Worm (Caenorhabditis elegans) whole organism, early embryonic: ENCODE results near the gene vha-2.

ENCODE experiments used
- aly-1 ChIP-seq: sonication (generic microtip); optimal IDR thresholded peaks from 2 replicates; lab custom pipeline; 2016; ENCODE audit warnings: missing genetic modification characterization, missing compliant biosample characterization
- ama-1 ChIP-seq: fragments of 150-350 bp; optimal IDR thresholded peaks from 2 replicates; lab custom pipeline; 2014
- flt-1 ChIP-seq: fragments of 200-800 bp; sonication (Bioruptor generic); IDR thresholded peaks from 2 replicates; pipeline ENCODE4 v1.3.6; 2022; ENCODE audit warnings: missing genetic modification characterization, missing compliant biosample characterization
- hmbx-1 ChIP-seq: sonication (generic microtip); optimal IDR thresholded peaks from 2 replicates; lab custom pipeline; 2016; ENCODE audit warnings: mild to moderate bottlenecking, missing genetic modification characterization, missing compliant biosample characterization
- hmg-4 ChIP-seq: fragments of 200-800 bp; sonication (Bioruptor generic); optimal IDR thresholded peaks from 2 replicates; lab custom pipeline; 2018; ENCODE audit warnings: mild to moderate bottlenecking, missing genetic modification characterization, missing compliant biosample characterization
- hnd-1 ChIP-seq: sonication (generic microtip); optimal IDR thresholded peaks from 2 replicates; lab custom pipeline; 2016; ENCODE audit warnings: missing genetic modification characterization, missing compliant biosample characterization
- pes-1 ChIP-seq: fragments of 200-800 bp; sonication (Bioruptor generic); IDR thresholded peaks from 2 replicates; pipeline ENCODE4 v1.3.6; 2022; ENCODE audit warnings: missing genetic modification reagents, missing genetic modification characterization, missing compliant biosample characterization
- scrt-1 ChIP-seq: fragments of 200-800 bp; sonication (Bioruptor generic); IDR thresholded peaks from 2 replicates; pipeline ENCODE4 v1.3.6; 2022; ENCODE audit warnings: missing genetic modification characterization, missing compliant biosample characterization
- sea-1 ChIP-seq: fragments of 200-800 bp; sonication (Bioruptor generic); conservative IDR thresholded peaks from 2 replicates; pipeline ENCODE4 v1.3.6; 2022; ENCODE audit warnings: missing genetic modification characterization, missing compliant biosample characterization
- tbx-11 ChIP-seq: fragments of 200-800 bp; sonication (Bioruptor generic); IDR thresholded peaks from 2 replicates; pipeline ENCODE4 v1.3.6; 2022; ENCODE audit warnings: missing genetic modification characterization, missing compliant biosample characterization
- tbx-37 ChIP-seq: fragments of 200-800 bp; sonication (Bioruptor generic); conservative IDR thresholded peaks from 2 replicates; pipeline ENCODE4 v1.3.6; 2022; ENCODE audit warnings: missing genetic modification reagents, missing genetic modification characterization, missing compliant biosample characterization
- tra-4 ChIP-seq: sonication (generic microtip); optimal IDR thresholded peaks from 2 replicates; lab custom pipeline; 2017; ENCODE audit warnings: missing genetic modification characterization, missing compliant biosample characterization

DNA sequence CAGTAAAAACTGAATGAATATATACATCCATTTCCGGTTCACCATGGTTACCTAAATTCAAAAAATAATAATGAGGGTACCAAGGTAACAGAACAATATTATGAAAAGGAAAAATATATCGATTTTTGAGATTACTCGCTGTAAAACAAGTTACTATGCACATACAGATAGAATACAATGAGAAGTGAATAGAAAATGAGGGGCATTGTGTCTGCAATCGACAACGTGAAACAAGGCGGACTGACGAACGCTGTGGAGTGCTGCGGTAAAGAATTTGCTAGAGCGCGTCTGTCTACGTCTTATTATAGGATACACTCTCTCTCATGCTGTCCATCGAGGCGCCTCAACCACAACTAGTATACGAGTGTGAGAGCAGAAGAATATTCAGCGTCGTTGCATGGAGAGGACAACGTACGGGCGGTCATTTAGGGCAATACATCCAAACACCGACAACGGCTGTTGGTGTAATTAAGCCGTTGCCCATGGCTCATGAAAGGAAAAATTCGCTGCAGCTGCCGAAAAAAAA is 35.2 kb downstream of the vha-2 start, which contains the start of gene cnx-1:
- TF ChIP-seq ama-1 (lab: Kevin White, UChicago) (no peak), pes-1 (GFP tag; lab: Robert Waterston, UW) (no peak), hnd-1 (tag; lab: Kevin White, UChicago) (no peak), tbx-37 (no peak), hmbx-1 (tag; lab: Kevin White, UChicago) (no peak), scrt-1 (GFP tag; lab: Robert Waterston, UW) (no peak), flt-1 (no peak), sea-1 (GFP tag; lab: Robert Waterston, UW) (no peak), hmg-4 (GFP tag; lab: Kevin White, UChicago) (peak; percentile 73), tra-4 (tag; lab: Kevin White, UChicago) (no peak), tbx-11 (no peak), aly-1 (tag; lab: Kevin White, UChicago) (peak; percentile 19)
